Fruit fly (Drosophila melanogaster) whole organism, embryonic: ENCODE results near the gene CG44094.

Experiments used
- CG10979 ChIP-seq: fragments of 200-800 bp; sonication (Bioruptor generic); optimal IDR thresholded peaks from 2 replicates; lab custom pipeline; 2018; ENCODE audit warnings: missing biosample characterization, mild to moderate bottlenecking, missing genetic modification characterization, moderate library complexity
- CG11696 ChIP-seq: fragments of 200-800 bp; sonication (Bioruptor generic); IDR thresholded peaks from 2 replicates; pipeline ENCODE4 v1.3.6; 2022; ENCODE audit warnings: missing biosample characterization, missing genetic modification characterization
- CG12071 ChIP-seq: fragments of 200-800 bp; sonication (Bioruptor generic); optimal IDR thresholded peaks from 3 replicates; lab custom pipeline; 2018; ENCODE audit warnings: missing biosample characterization, mild to moderate bottlenecking, missing genetic modification characterization
- CG12219 ChIP-seq: fragments of 200-800 bp; sonication (Bioruptor generic); optimal IDR thresholded peaks from 3 replicates; lab custom pipeline; 2018; ENCODE audit warnings: missing biosample characterization, mild to moderate bottlenecking, missing genetic modification characterization
- CG13123 ChIP-seq: fragments of 200-800 bp; sonication (Bioruptor generic); optimal IDR thresholded peaks from 2 replicates; lab custom pipeline; 2016; ENCODE audit warnings: missing biosample characterization, missing genetic modification characterization
- CG14710 ChIP-seq: fragments of 200-800 bp; sonication (Bioruptor generic); optimal IDR thresholded peaks from 3 replicates; lab custom pipeline; 2019; ENCODE audit warnings: missing biosample characterization, mild to moderate bottlenecking, missing genetic modification characterization, moderate library complexity
- CG15269 ChIP-seq: fragments of 200-800 bp; sonication (Bioruptor generic); optimal IDR thresholded peaks from 2 replicates; lab custom pipeline; 2018; ENCODE audit warnings: missing biosample characterization, mild to moderate bottlenecking, missing genetic modification characterization, moderate library complexity
- CG1602 ChIP-seq: fragments of 200-800 bp; sonication (Bioruptor generic); optimal IDR thresholded peaks from 3 replicates; lab custom pipeline; 2016; ENCODE audit warnings: missing biosample characterization, missing genetic modification characterization
- CG17385 ChIP-seq: fragments of 200-800 bp; sonication (Bioruptor generic); optimal IDR thresholded peaks from 3 replicates; lab custom pipeline; 2018; ENCODE audit warnings: missing biosample characterization, mild to moderate bottlenecking, missing genetic modification characterization
- CG1832 ChIP-seq: fragments of 200-800 bp; sonication (Bioruptor generic); optimal IDR thresholded peaks from 2 replicates; lab custom pipeline; 2017; ENCODE audit warnings: missing biosample characterization, mild to moderate bottlenecking, missing genetic modification characterization, inconsistent platforms
- CG18599 ChIP-seq: fragments of 200-800 bp; sonication (Bioruptor generic); optimal IDR thresholded peaks from 3 replicates; lab custom pipeline; 2017; ENCODE audit warnings: missing biosample characterization, missing genetic modification characterization, mild to moderate bottlenecking, moderate library complexity, missing genetic modification reagents
- CG30403 ChIP-seq: fragments of 200-800 bp; sonication (Bioruptor generic); optimal IDR thresholded peaks from 3 replicates; lab custom pipeline; 2016; ENCODE audit warnings: missing biosample characterization, missing genetic modification characterization
- CG3163 ChIP-seq: fragments of 200-800 bp; sonication (Bioruptor generic); optimal IDR thresholded peaks from 3 replicates; lab custom pipeline; 2016; ENCODE audit warnings: missing biosample characterization, missing genetic modification characterization
- CG4404 ChIP-seq: fragments of 200-800 bp; sonication (Bioruptor generic); IDR thresholded peaks from 2 replicates; pipeline ENCODE4 v1.3.6; 2022; ENCODE audit warnings: missing biosample characterization, missing genetic modification characterization
- CG6175 ChIP-seq: fragments of 200-800 bp; sonication (Bioruptor generic); IDR thresholded peaks from 3 replicates; pipeline ENCODE4 v1.3.6; 2022; ENCODE audit warnings: missing biosample characterization, missing genetic modification characterization
- CG7357 ChIP-seq: fragments of 200-800 bp; sonication (Bioruptor generic); IDR thresholded peaks from 3 replicates; pipeline ENCODE4 v1.3.6; 2022; ENCODE audit warnings: missing biosample characterization, missing genetic modification characterization
- CG7987 ChIP-seq: fragments of 200-800 bp; sonication (Bioruptor generic); optimal IDR thresholded peaks from 2 replicates; lab custom pipeline; 2018; ENCODE audit warnings: missing biosample characterization, mild to moderate bottlenecking, missing genetic modification characterization, moderate library complexity
- CG8089 ChIP-seq: fragments of 200-800 bp; sonication (Bioruptor generic); optimal IDR thresholded peaks from 3 replicates; lab custom pipeline; 2016; ENCODE audit warnings: missing biosample characterization, missing genetic modification characterization
- CHES-1-like ChIP-seq: fragments of 200-800 bp; sonication (Bioruptor generic); optimal IDR thresholded peaks from 2 replicates; lab custom pipeline; 2016; ENCODE audit warnings: missing biosample characterization, missing genetic modification characterization
- Dll ChIP-seq: fragments of 200-800 bp; sonication (Bioruptor generic); IDR thresholded peaks from 4 replicates; pipeline ENCODE4 v1.3.6; 2022; ENCODE audit warnings: missing biosample characterization, missing genetic modification characterization; ENCODE audit not compliant: partially characterized antibody
- Dp ChIP-seq: fragments of 200-800 bp; sonication (Bioruptor generic); optimal IDR thresholded peaks from 2 replicates; lab custom pipeline; 2018; ENCODE audit warnings: missing biosample characterization, mild to moderate bottlenecking, missing genetic modification characterization, moderate library complexity
- Eip74EF ChIP-seq, 2 experiments: fragments of 200-800 bp in 1 of 2; fragments of >200 bp in 1 of 2; sonication (Bioruptor generic) in 1 of 2; optimal IDR thresholded peaks; 2 replicates each; lab custom pipeline; 2017 to 2019; ENCODE audit warnings: missing biosample characterization in 2 of 2, missing genetic modification characterization in 2 of 2, mild to moderate bottlenecking in 1 of 2, moderate library complexity in 1 of 2
- HLH3B ChIP-seq: fragments of 200-800 bp; sonication (Bioruptor generic); IDR thresholded peaks from 2 replicates; pipeline ENCODE4 v1.3.6; 2022; ENCODE audit warnings: missing biosample characterization, missing genetic modification characterization
- Med ChIP-seq: fragments of 200-800 bp; sonication (Bioruptor generic); peaks from one replicate; lab custom pipeline; 2016; ENCODE audit warnings: missing biosample characterization, missing genetic modification characterization, mild to moderate bottlenecking, inconsistent platforms, moderate library complexity
- Myb ChIP-seq: fragments of 200-800 bp; sonication (Bioruptor generic); optimal IDR thresholded peaks from 2 replicates; lab custom pipeline; 2016; ENCODE audit warnings: missing biosample characterization, missing genetic modification characterization
- Opbp ChIP-seq: fragments of 200-800 bp; sonication (Bioruptor generic); IDR thresholded peaks from 3 replicates; pipeline ENCODE4 v1.3.6; 2022; ENCODE audit warnings: missing biosample characterization, missing genetic modification characterization; ENCODE audit not compliant: partially characterized antibody
- PHDP ChIP-seq: fragments of 200-800 bp; sonication (Bioruptor generic); optimal IDR thresholded peaks from 3 replicates; lab custom pipeline; 2018; ENCODE audit warnings: missing biosample characterization, mild to moderate bottlenecking, missing genetic modification characterization, moderate library complexity
- Pdp1 ChIP-seq, 2 experiments: fragments of 200-800 bp; sonication (Bioruptor generic); optimal IDR thresholded peaks; 3 replicates each; lab custom pipeline; 2016; ENCODE audit warnings: missing biosample characterization in 2 of 2, missing genetic modification characterization in 2 of 2, mild to moderate bottlenecking in 1 of 2, moderate library complexity in 1 of 2
- br ChIP-seq: fragments of >200 bp; optimal IDR thresholded peaks from 2 replicates; lab custom pipeline; 2017
- da ChIP-seq: fragments of 200-800 bp; sonication (Bioruptor generic); optimal IDR thresholded peaks from 2 replicates; lab custom pipeline; 2016; ENCODE audit warnings: missing biosample characterization, missing genetic modification characterization
- dmrt11E ChIP-seq: fragments of 200-800 bp; sonication (Bioruptor generic); optimal IDR thresholded peaks from 3 replicates; lab custom pipeline; 2018; ENCODE audit warnings: missing biosample characterization, mild to moderate bottlenecking, missing genetic modification characterization, moderate library complexity
- dysf ChIP-seq: fragments of 200-800 bp; sonication (Bioruptor generic); IDR thresholded peaks from 3 replicates; pipeline ENCODE4 v1.3.6; 2022; ENCODE audit warnings: missing biosample characterization, missing genetic modification characterization
- esg ChIP-seq: fragments of 200-800 bp; sonication (Bioruptor generic); conservative IDR thresholded peaks from 2 replicates; pipeline ENCODE4 v1.3.6; 2022; ENCODE audit warnings: missing biosample characterization, missing genetic modification characterization
- fru ChIP-seq: fragments of >200 bp; optimal IDR thresholded peaks from 2 replicates; lab custom pipeline; 2017
- gfzf ChIP-seq: fragments of 200-800 bp; sonication (Bioruptor generic); optimal IDR thresholded peaks from 2 replicates; lab custom pipeline; 2016; ENCODE audit warnings: missing biosample characterization, mild to moderate bottlenecking, missing genetic modification characterization, moderate library complexity
- gsb-n ChIP-seq: fragments of 200-800 bp; sonication (Bioruptor generic); optimal IDR thresholded peaks from 3 replicates; lab custom pipeline; 2018; ENCODE audit warnings: missing biosample characterization, mild to moderate bottlenecking, missing genetic modification characterization
- lmd ChIP-seq: fragments of 200-800 bp; sonication (Bioruptor generic); IDR thresholded peaks from 2 replicates; pipeline ENCODE4 v1.3.6; 2022; ENCODE audit warnings: missing biosample characterization, missing genetic modification characterization
- oc ChIP-seq: fragments of 200-800 bp; sonication (Bioruptor generic); optimal IDR thresholded peaks from 2 replicates; lab custom pipeline; 2018; ENCODE audit warnings: missing biosample characterization, mild to moderate bottlenecking, missing genetic modification characterization, moderate library complexity
- phol ChIP-seq: fragments of 200-800 bp; sonication (Bioruptor generic); optimal IDR thresholded peaks from 3 replicates; lab custom pipeline; 2018; ENCODE audit warnings: missing biosample characterization, mild to moderate bottlenecking, missing genetic modification characterization, moderate library complexity
- prd ChIP-seq, 3 experiments: fragments of >200 bp in 2 of 3; fragments of 200-800 bp in 1 of 3; sonication (Bioruptor generic) in 1 of 3; optimal IDR thresholded peaks in 2 of 3; IDR thresholded peaks in 1 of 3; 2 replicates in 2 of 3; 3 replicates in 1 of 3; pipeline versions ENCODE4 v1.3.6 to Lab custom; 2017 to 2022; ENCODE audit warnings: missing biosample characterization in 1 of 3, missing genetic modification characterization in 1 of 3
- row ChIP-seq: fragments of 200-800 bp; sonication (Bioruptor generic); IDR thresholded peaks from 3 replicates; pipeline ENCODE4 v1.3.6; 2022; ENCODE audit warnings: missing biosample characterization, missing genetic modification characterization
- run ChIP-seq: fragments of 200-800 bp; sonication (Bioruptor generic); optimal IDR thresholded peaks from 3 replicates; lab custom pipeline; 2018; ENCODE audit warnings: missing biosample characterization, mild to moderate bottlenecking, missing genetic modification characterization
- sqz ChIP-seq: fragments of 200-800 bp; sonication (Bioruptor generic); optimal IDR thresholded peaks from 3 replicates; lab custom pipeline; 2018; ENCODE audit warnings: missing biosample characterization, mild to moderate bottlenecking, missing genetic modification characterization
- tap ChIP-seq: fragments of 200-800 bp; optimal IDR thresholded peaks from 3 replicates; lab custom pipeline; 2019; ENCODE audit warnings: missing biosample characterization, mild to moderate bottlenecking, missing genetic modification characterization, moderate library complexity
- trh ChIP-seq: fragments of 200-800 bp; sonication (Bioruptor generic); optimal IDR thresholded peaks from 2 replicates; lab custom pipeline; 2016; ENCODE audit warnings: missing biosample characterization, missing genetic modification characterization
- ttk ChIP-seq: fragments of 200-800 bp; sonication (Bioruptor generic); IDR thresholded peaks from 2 replicates; pipeline ENCODE4 v2.1.2; 2022; ENCODE audit warnings: missing biosample characterization, missing genetic modification characterization
- unc-4 ChIP-seq: fragments of 200-800 bp; sonication (Bioruptor generic); IDR thresholded peaks from 2 replicates; pipeline ENCODE4 v1.3.6; 2022; ENCODE audit warnings: missing biosample characterization, missing genetic modification characterization; ENCODE audit not compliant: partially characterized antibody
- unpg ChIP-seq: fragments of 200-800 bp; sonication (Bioruptor generic); optimal IDR thresholded peaks from 3 replicates; lab custom pipeline; 2018; ENCODE audit warnings: missing biosample characterization, mild to moderate bottlenecking, missing genetic modification characterization, moderate library complexity
- z ChIP-seq: fragments of 200-800 bp; sonication (Bioruptor generic); IDR thresholded peaks from 3 replicates; pipeline ENCODE4 v1.3.6; 2022; ENCODE audit warnings: missing biosample characterization, missing genetic modification characterization
- zfh1 ChIP-seq: fragments of 200-800 bp; sonication (Bioruptor generic); IDR thresholded peaks from 3 replicates; pipeline ENCODE4 v1.3.6; 2022; ENCODE audit warnings: missing biosample characterization, missing genetic modification characterization

The CG44094 gene

dm6 chr3R:14597935-14598424 lies 21.6 kb upstream of the CG44094 start (continued):
- TF ChIP-seq CG7357 (no peak), trh (GFP tag; lab: Kevin White, UChicago) (no peak), esg (GFP tag; lab: Robert Waterston, UW) (no peak), dysf (peak; percentile 38; the same call in 2 of the 3 replicates), HLH3B (GFP tag; lab: Robert Waterston, UW) (peak; percentile 37; the same call in 1 of the 2 replicates), CG30403 (GFP tag; lab: Kevin White, UChicago) (peak; percentile 36), CG11696 (GFP tag; lab: Robert Waterston, UW) (no peak), sqz (GFP tag; lab: Kevin White, UChicago) (no peak), unc-4 (GFP tag; lab: Robert Waterston, UW) (no peak), unpg (peak; percentile 61), z (GFP tag; lab: Robert Waterston, UW) (no peak), phol (tag; lab: Kevin White, UChicago) (peak; percentile 61), Dll (GFP tag; lab: Robert Waterston, UW) (no peak), gfzf (no peak), prd (optimal IDR thresholded peaks at IDR 0.05; lab: Kevin White, UChicago) (no peak), prd (GFP tag; IDR thresholded peaks at IDR 0.05; lab: Robert Waterston, UW) (peak; percentile 4; the same call in 1 of the 3 replicates), CG17385 (peak; percentile 32), CG3163 (GFP tag; lab: Kevin White, UChicago) (no peak), CG12219 (no peak), lmd (GFP tag; lab: Robert Waterston, UW) (peak; percentile 44), Pdp1 (GFP tag; optimal IDR thresholded peaks at IDR 0.05; lab: Kevin White, UChicago) (no peak), CG14710 (tag; lab: Kevin White, UChicago) (peak; percentile 38), CG4404 (GFP tag; lab: Robert Waterston, UW) (no peak), Opbp (GFP tag; lab: Robert Waterston, UW) (no peak), tap (tag; lab: Kevin White, UChicago) (no peak), CG12071 (no peak), dmrt11E (tag; lab: Kevin White, UChicago) (peak; percentile 68), Dp (no peak), CG8089 (GFP tag; lab: Kevin White, UChicago) (no peak), CG13123 (GFP tag; lab: Kevin White, UChicago) (no peak), da (GFP tag; lab: Kevin White, UChicago) (no peak), ttk (no peak), CG1602 (GFP tag; lab: Kevin White, UChicago) (peak; percentile 22), CG6175 (GFP tag; lab: Robert Waterston, UW) (no peak), Med (GFP tag; lab: Kevin White, UChicago) (peak; percentile 63), br (no peak), gsb-n (tag; lab: Kevin White, UChicago) (peak; percentile 26), Eip74EF (GFP tag; optimal IDR thresholded peaks at IDR 0.05; lab: Kevin White, UChicago) (peak in 1 of 2 experiments; percentile 17), CG1832 (GFP tag; lab: Kevin White, UChicago) (peak; percentile 51), CG10979 (peak; percentile 71), row (GFP tag; lab: Robert Waterston, UW) (peak; percentile 30; the same call in 2 of the 3 replicates), CG18599 (GFP tag; lab: Kevin White, UChicago) (peak; percentile 12), CG7987 (no peak), fru (lab: Kevin White, UChicago) (no peak), CG15269 (peak; percentile 22), PHDP (tag; lab: Kevin White, UChicago) (peak; percentile 33), CHES-1-like (GFP tag; lab: Kevin White, UChicago) (no peak), zfh1 (GFP tag; lab: Robert Waterston, UW) (peak; percentile 52; the same call in 1 of the 3 replicates), oc (peak; percentile 10), run (tag; lab: Kevin White, UChicago) (no peak), Myb (GFP tag; lab: Kevin White, UChicago) (no peak)
